Fruit fly (Drosophila melanogaster): Measurements from ENCODE around the gene CG6650.

Gene CG6650

DNA sequence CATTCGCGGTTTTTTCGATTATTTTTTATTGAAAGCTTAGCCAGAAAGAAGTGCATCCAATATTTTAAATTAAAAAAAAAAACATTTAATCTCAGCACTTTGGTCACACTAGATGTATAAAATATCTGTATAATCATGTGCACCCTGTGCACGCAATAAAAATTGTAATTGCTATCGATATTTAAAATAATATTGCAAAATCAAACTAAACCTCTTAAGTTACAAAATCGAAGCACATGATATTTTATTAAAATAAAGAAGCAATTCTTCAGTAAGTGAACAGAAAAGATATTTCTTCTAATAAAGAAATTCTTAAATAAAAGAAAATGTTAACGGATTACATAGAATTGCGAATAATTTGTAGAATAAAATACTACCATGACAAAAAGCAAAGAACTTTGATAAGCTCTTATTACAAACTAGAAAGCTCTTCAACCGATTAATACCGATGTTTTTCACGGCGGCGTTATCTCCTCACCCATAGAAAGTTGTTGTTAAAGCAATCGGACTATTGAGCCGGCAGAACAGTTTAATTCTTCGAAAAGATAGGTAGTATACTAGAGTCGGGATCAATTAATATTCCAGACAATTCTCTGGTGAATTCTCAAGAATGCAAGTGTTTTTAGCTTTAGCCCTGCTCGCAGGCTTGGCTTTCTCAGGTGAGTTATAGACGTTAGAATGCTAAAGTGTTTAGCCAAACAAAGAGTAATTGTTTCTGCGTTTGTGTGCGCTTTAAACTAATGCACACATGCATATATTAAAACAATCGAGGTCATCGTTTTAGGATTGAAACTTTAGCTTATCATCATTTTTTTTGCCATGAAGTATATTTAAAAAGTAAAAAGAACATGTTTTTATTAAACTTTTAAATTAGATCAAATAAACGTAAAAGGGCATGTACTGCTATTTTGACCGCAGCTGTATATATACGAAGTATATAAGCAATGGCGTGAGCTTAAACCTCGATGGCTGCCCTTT, 37.2 kb upstream of the CG6650 start, which contains the start of gene CtsK1 (continued):
- TF ChIP-seq CG16863 (GFP tag; optimal IDR thresholded peaks at IDR 0.05) (no peak), ato (GFP tag; IDR thresholded peaks at IDR 0.05; ENCODE audit: partially characterized antibody) (no peak), fd102C (GFP tag; optimal IDR thresholded peaks at IDR 0.05) (no peak), CG11085 (GFP tag; IDR thresholded peaks at IDR 0.05) (no peak), gfzf (GFP tag; optimal IDR thresholded peaks at IDR 0.05) (peak; percentile 53), inv (GFP tag; IDR thresholded peaks at IDR 0.05; ENCODE audit: partially characterized antibody) (peak; percentile 67), Dref (GFP tag; IDR thresholded peaks at IDR 0.05) (peak; percentile 59), zen (tag; optimal IDR thresholded peaks at IDR 0.05) (no peak), hbn (GFP tag; IDR thresholded peaks at IDR 0.05; ENCODE audit: partially characterized antibody) (peak; percentile 72), twi (tag; optimal IDR thresholded peaks at IDR 0.05) (no peak), CG1647 (GFP tag; optimal IDR thresholded peaks at IDR 0.05) (no peak), CG11247 (GFP tag; IDR thresholded peaks at IDR 0.05) (peak; percentile 51; the same call in 1 of the 2 replicates), CG6813 (GFP tag; optimal IDR thresholded peaks at IDR 0.05) (peak; percentile 1), CG10366 (GFP tag; IDR thresholded peaks at IDR 0.05) (0 out of 2 replicates have a peak, but pooled peaks have one; percentile 25), prd (optimal IDR thresholded peaks at IDR 0.05) (no peak), prd (GFP tag; IDR thresholded peaks at IDR 0.05) (peak; percentile 60; the same call in 2 of the 3 replicates), H15 (GFP tag; IDR thresholded peaks at IDR 0.05) (0 out of 3 replicates have a peak, but pooled peaks have one; percentile 18), CG6254 (GFP tag; optimal IDR thresholded peaks at IDR 0.05) (peak; percentile 99), tgo (GFP tag; IDR thresholded peaks at IDR 0.05) (peak; percentile 16; the same call in 1 of the 3 replicates), Spps (tag; optimal IDR thresholded peaks at IDR 0.05) (no peak), PHDP (tag; optimal IDR thresholded peaks at IDR 0.05) (peak; percentile 32), BEAF-32 (GFP tag; optimal IDR thresholded peaks at IDR 0.05) (peak; percentile 77), CG6791 (GFP tag; IDR thresholded peaks at IDR 0.05; ENCODE audit: partially characterized antibody) (peak; percentile 53; the same call in 1 of the 3 replicates), CoRest (tag; optimal IDR thresholded peaks at IDR 0.05) (peak; percentile 9), fd3F (GFP tag; optimal IDR thresholded peaks at IDR 0.05) (no peak), Sry-δ (GFP tag; optimal IDR thresholded peaks at IDR 0.05) (peak; percentile 77), ap (GFP tag; IDR thresholded peaks at IDR 0.05) (no peak), zf30C (GFP tag; optimal IDR thresholded peaks at IDR 0.05) (no peak), Hr51 (GFP tag; optimal IDR thresholded peaks at IDR 0.05) (peak in 1 of 2 experiments; percentile 25), vvl (GFP tag; IDR thresholded peaks at IDR 0.05) (peak; percentile 62), CG13287 (GFP tag; IDR thresholded peaks at IDR 0.05; ENCODE audit: partially characterized antibody) (peak; percentile 86), CG8388 (GFP tag; optimal IDR thresholded peaks at IDR 0.05) (no peak), Blimp-1 (GFP tag; optimal IDR thresholded peaks at IDR 0.05) (no peak), CG18599 (GFP tag; optimal IDR thresholded peaks at IDR 0.05) (peak; percentile 26), B-H1 (GFP tag; IDR thresholded peaks at IDR 0.05) (no peak), CG11696 (GFP tag; IDR thresholded peaks at IDR 0.05) (peak; percentile 84), CG17829 (tag; optimal IDR thresholded peaks at IDR 0.05) (peak; percentile 33), CG2889 (GFP tag; IDR thresholded peaks at IDR 0.05) (no peak), CG10959 (GFP tag; IDR thresholded peaks at IDR 0.05) (no peak), abd-A (tag; optimal IDR thresholded peaks at IDR 0.05) (peak; percentile 8), Fer1 (GFP tag; optimal IDR thresholded peaks at IDR 0.05) (no peak), tll (GFP tag; optimal IDR thresholded peaks at IDR 0.05) (no peak), CG6689 (GFP tag; IDR thresholded peaks at IDR 0.05) (peak; percentile 47), nmo (GFP tag; optimal IDR thresholded peaks at IDR 0.05) (peak; percentile 12), wor (GFP tag; IDR thresholded peaks at IDR 0.05) (no peak), CG7357 (GFP tag; IDR thresholded peaks at IDR 0.05) (no peak), Optix (GFP tag; IDR thresholded peaks at IDR 0.05) (no peak)

Data from whole organism, embryonic.